Worm (Caenorhabditis elegans): ENCODE data around the gene cnc-5.

DNA sequence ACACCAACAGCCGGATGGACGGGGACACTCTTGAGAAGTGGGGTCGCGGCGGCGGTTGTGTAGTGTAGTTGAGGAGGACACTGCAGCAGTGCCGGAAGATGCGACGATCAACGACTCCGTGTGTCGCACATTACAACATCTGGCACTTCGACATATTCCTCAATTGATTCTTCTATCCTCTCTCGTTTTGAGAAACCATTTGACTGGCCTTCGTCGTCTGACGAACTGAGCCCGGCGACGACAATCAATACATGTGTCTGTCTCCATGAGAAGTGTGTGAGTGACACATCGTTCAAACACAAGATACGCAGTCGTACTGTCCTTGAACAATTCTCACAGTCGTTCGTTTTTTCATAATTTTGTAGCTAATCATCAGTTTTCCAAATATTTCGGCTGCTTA, 27.4 kb downstream of the cnc-5 start:
- no peak for TF ChIP-seq ztf-28 (GFP tag; IDR thresholded peaks at IDR 0.05)
- TF ChIP-seq cebp-1 (GFP tag; IDR thresholded peaks at IDR 0.05): no peak
- TF ChIP-seq cebp-1 (tag; optimal IDR thresholded peaks at IDR 0.05): no peak
- TF ChIP-seq lin-35 (GFP tag; optimal IDR thresholded peaks at IDR 0.05): no peak
- TF ChIP-seq ceh-27 (GFP tag; optimal IDR thresholded peaks at IDR 0.05): no peak
- no peak for TF ChIP-seq tbx-9 (tag; optimal IDR thresholded peaks at IDR 0.05; ENCODE audit: borderline replicate concordance)

Data from whole organism, young adult.